Worm (Caenorhabditis elegans) whole organism, L4 larva: ENCODE results near the gene gldi-5.

ENCODE experiments used
- F10B5.3 ChIP-seq: sonication (generic microtip); optimal IDR thresholded peaks from 2 replicates; lab custom pipeline; 2016; ENCODE audit warnings: mild to moderate bottlenecking, missing genetic modification characterization, missing compliant biosample characterization
- F37D6.2 ChIP-seq: sonication (generic microtip); optimal IDR thresholded peaks from 2 replicates; lab custom pipeline; 2016; ENCODE audit warnings: mild to moderate bottlenecking, missing genetic modification characterization, missing compliant biosample characterization
- Y48G9A.11 ChIP-seq: fragments of 200-800 bp; sonication (Bioruptor generic); IDR thresholded peaks from 2 replicates; pipeline ENCODE4 v1.3.6; 2022; ENCODE audit warnings: missing genetic modification reagents, missing genetic modification characterization, missing compliant biosample characterization
- Y75B8A.6 ChIP-seq: fragments of 200-800 bp; sonication (Bioruptor generic); IDR thresholded peaks from 2 replicates; pipeline ENCODE4 v1.3.6; 2022; ENCODE audit warnings: missing genetic modification reagents, missing genetic modification characterization, missing compliant biosample characterization
- aly-2 ChIP-seq: sonication (generic microtip); optimal IDR thresholded peaks from 2 replicates; lab custom pipeline; 2018; ENCODE audit warnings: missing biosample characterization, missing genetic modification characterization
- arid-1 ChIP-seq: fragments of 200-800 bp; sonication (Bioruptor generic); conservative IDR thresholded peaks from 2 replicates; pipeline ENCODE4 v1.3.6; 2022; ENCODE audit warnings: missing genetic modification reagents, missing genetic modification characterization, missing compliant biosample characterization
- ceh-20 ChIP-seq: fragments of 200-800 bp; sonication (Bioruptor generic); IDR thresholded peaks from 2 replicates; pipeline ENCODE4 v1.3.6; 2022; ENCODE audit warnings: missing genetic modification reagents, missing genetic modification characterization, missing compliant biosample characterization
- ceh-28 ChIP-seq: fragments of 150-350 bp; optimal IDR thresholded peaks from 2 replicates; lab custom pipeline; 2014; ENCODE audit warnings: missing biosample characterization, missing genetic modification reagents, missing genetic modification characterization
- ceh-32 ChIP-seq: sonication (generic microtip); optimal IDR thresholded peaks from 2 replicates; lab custom pipeline; 2016; ENCODE audit warnings: mild to moderate bottlenecking, missing genetic modification characterization, missing compliant biosample characterization; ENCODE audit not compliant: poor library complexity
- daf-19 ChIP-seq: fragments of 200-800 bp; sonication (Bioruptor generic); conservative IDR thresholded peaks from 2 replicates; pipeline ENCODE4 v1.3.6; 2022; ENCODE audit warnings: missing genetic modification characterization, missing compliant biosample characterization
- daf-8 ChIP-seq: fragments of 200-800 bp; sonication (Bioruptor generic); IDR thresholded peaks from 2 replicates; pipeline ENCODE4 v1.3.6; 2022; ENCODE audit warnings: missing genetic modification characterization, missing compliant biosample characterization
- dmd-6 ChIP-seq: fragments of 200-800 bp; sonication (Bioruptor generic); IDR thresholded peaks from 2 replicates; pipeline ENCODE4 v1.3.6; 2022; ENCODE audit warnings: missing genetic modification reagents, missing genetic modification characterization, missing compliant biosample characterization
- dmd-9 ChIP-seq: fragments of 200-800 bp; sonication (Bioruptor generic); IDR thresholded peaks from 2 replicates; pipeline ENCODE4 v1.3.6; 2022; ENCODE audit warnings: missing genetic modification reagents, missing genetic modification characterization, missing compliant biosample characterization
- dpl-1 ChIP-seq: fragments of 150-350 bp; optimal IDR thresholded peaks from 2 replicates; lab custom pipeline; 2014; ENCODE audit warnings: missing biosample characterization, missing genetic modification reagents, missing genetic modification characterization
- duxl-1 ChIP-seq: sonication (generic microtip); optimal IDR thresholded peaks from 2 replicates; lab custom pipeline; 2016; ENCODE audit warnings: mild to moderate bottlenecking, missing genetic modification characterization, moderate library complexity, missing compliant biosample characterization; ENCODE audit not compliant: poor library complexity
- dve-1 ChIP-seq: sonication (generic microtip); optimal IDR thresholded peaks from 2 replicates; lab custom pipeline; 2017; ENCODE audit warnings: antibody characterized with exemption, mild to moderate bottlenecking, missing genetic modification characterization, missing compliant biosample characterization; ENCODE audit not compliant: insufficient read depth
- egl-27 ChIP-seq: sonication (generic microtip); optimal IDR thresholded peaks from 3 replicates; lab custom pipeline; 2017; ENCODE audit warnings: missing biosample characterization, missing genetic modification reagents, missing genetic modification characterization
- egl-43 ChIP-seq: fragments of 200-800 bp; sonication (Bioruptor generic); IDR thresholded peaks from 2 replicates; pipeline ENCODE4 v1.3.6; 2022; ENCODE audit warnings: missing genetic modification reagents, missing genetic modification characterization, missing compliant biosample characterization
- gei-8 ChIP-seq: fragments of 200-800 bp; sonication (Bioruptor generic); optimal IDR thresholded peaks from 2 replicates; lab custom pipeline; 2018; ENCODE audit warnings: mild to moderate bottlenecking, missing genetic modification characterization, missing compliant biosample characterization
- hlh-11 ChIP-seq: fragments of 200-800 bp; sonication (Bioruptor generic); optimal IDR thresholded peaks from 2 replicates; lab custom pipeline; 2018; ENCODE audit warnings: mild to moderate bottlenecking, missing genetic modification characterization, missing compliant biosample characterization
- hlh-30 ChIP-seq: sonication (generic microtip); optimal IDR thresholded peaks from 2 replicates; lab custom pipeline; 2017; ENCODE audit warnings: antibody characterized with exemption, mild to moderate bottlenecking, missing genetic modification characterization, missing compliant biosample characterization; ENCODE audit not compliant: insufficient read depth
- jun-1 ChIP-seq: fragments of 150-350 bp; optimal IDR thresholded peaks from 2 replicates; lab custom pipeline; 2014; ENCODE audit warnings: missing biosample characterization, missing genetic modification reagents, missing genetic modification characterization
- lim-7 ChIP-seq: fragments of 200-800 bp; sonication (Bioruptor generic); IDR thresholded peaks from 2 replicates; pipeline ENCODE4 v1.3.6; 2022; ENCODE audit warnings: missing genetic modification characterization, missing compliant biosample characterization
- lin-13 ChIP-seq: fragments of 150-350 bp; optimal IDR thresholded peaks from 2 replicates; lab custom pipeline; 2014; ENCODE audit warnings: missing biosample characterization, missing genetic modification reagents, missing genetic modification characterization
- lin-38 ChIP-seq: fragments of 200-800 bp; sonication (Bioruptor generic); IDR thresholded peaks from 2 replicates; pipeline ENCODE4 v1.3.6; 2022; ENCODE audit warnings: missing genetic modification reagents, missing genetic modification characterization, missing compliant biosample characterization
- madf-5 ChIP-seq, 2 experiments: fragments of 200-800 bp; sonication (Bioruptor generic); IDR thresholded peaks; 2 replicates each; pipeline ENCODE4 v1.3.6; 2022; ENCODE audit warnings: missing compliant biosample characterization in 2 of 2, missing genetic modification characterization in 2 of 2
- mdl-1 ChIP-seq, 2 experiments: fragments of 150-350 bp in 1 of 2; sonication (generic microtip) in 1 of 2; optimal IDR thresholded peaks; 2 replicates each; lab custom pipeline; 2014 to 2017; ENCODE audit warnings: missing biosample characterization in 2 of 2, missing genetic modification characterization in 2 of 2
- mdt-29 ChIP-seq: fragments of 200-800 bp; sonication (Bioruptor generic); IDR thresholded peaks from 2 replicates; pipeline ENCODE4 v1.3.6; 2022; ENCODE audit warnings: missing genetic modification reagents, missing genetic modification characterization, missing compliant biosample characterization
- mep-1 ChIP-seq: fragments of 150-350 bp; sonication (generic microtip); optimal IDR thresholded peaks from 3 replicates; lab custom pipeline; 2014; ENCODE audit warnings: missing biosample characterization, missing genetic modification characterization
- mes-2 ChIP-seq: sonication (generic microtip); optimal IDR thresholded peaks from 2 replicates; lab custom pipeline; 2016; ENCODE audit warnings: missing genotype, mild to moderate bottlenecking, missing genetic modification characterization, missing compliant biosample characterization; ENCODE audit not compliant: poor library complexity, severe bottlenecking
- nhr-10 ChIP-seq: fragments of 150-350 bp; optimal IDR thresholded peaks from 2 replicates; lab custom pipeline; 2014; ENCODE audit warnings: missing biosample characterization, missing genetic modification characterization
- nhr-237 ChIP-seq: sonication (generic microtip); optimal IDR thresholded peaks from 2 replicates; lab custom pipeline; 2017; ENCODE audit warnings: missing biosample characterization, missing genetic modification characterization
- nhr-25 ChIP-seq: sonication (generic microtip); optimal IDR thresholded peaks from 2 replicates; lab custom pipeline; 2017; ENCODE audit warnings: missing genetic modification characterization, mild to moderate bottlenecking, missing compliant biosample characterization, antibody characterized with exemption, moderate library complexity, borderline replicate concordance; ENCODE audit not compliant: insufficient read depth
- nhr-41 ChIP-seq: fragments of 200-800 bp; sonication (Bioruptor generic); IDR thresholded peaks from 2 replicates; pipeline ENCODE4 v1.3.6; 2022; ENCODE audit warnings: missing genetic modification reagents, missing genetic modification characterization, missing compliant biosample characterization
- nhr-42 ChIP-seq: fragments of 200-800 bp; sonication (Bioruptor generic); IDR thresholded peaks from 2 replicates; pipeline ENCODE4 v1.3.6; 2022; ENCODE audit warnings: missing genetic modification characterization, missing compliant biosample characterization
- nhr-48 ChIP-seq: sonication (generic microtip); optimal IDR thresholded peaks from 2 replicates; lab custom pipeline; 2016; ENCODE audit warnings: mild to moderate bottlenecking, missing genetic modification characterization, missing compliant biosample characterization
- nhr-6 ChIP-seq: fragments of 150-350 bp; optimal IDR thresholded peaks from 2 replicates; lab custom pipeline; 2014; ENCODE audit warnings: missing biosample characterization, missing genetic modification characterization
- php-3 ChIP-seq: fragments of 200-800 bp; sonication (Bioruptor generic); IDR thresholded peaks from 2 replicates; pipeline ENCODE4 v1.3.6; 2022; ENCODE audit warnings: missing genetic modification reagents, missing genetic modification characterization, missing compliant biosample characterization
- rbr-2 ChIP-seq: sonication (generic microtip); optimal IDR thresholded peaks from 2 replicates; lab custom pipeline; 2016; ENCODE audit warnings: missing genotype, missing genetic modification characterization, missing compliant biosample characterization
- saeg-2 ChIP-seq: fragments of 200-800 bp; sonication (Bioruptor generic); IDR thresholded peaks from 2 replicates; pipeline ENCODE4 v1.3.6; 2022; ENCODE audit warnings: missing genetic modification reagents, missing genetic modification characterization, missing compliant biosample characterization
- spr-3 ChIP-seq: fragments of 200-800 bp; sonication (Bioruptor generic); optimal IDR thresholded peaks from 2 replicates; lab custom pipeline; 2018; ENCODE audit warnings: mild to moderate bottlenecking, missing genetic modification characterization, missing compliant biosample characterization
- tra-1 ChIP-seq: fragments of 200-800 bp; sonication (Bioruptor generic); IDR thresholded peaks from 2 replicates; pipeline ENCODE4 v1.3.6; 2022; ENCODE audit warnings: missing genetic modification reagents, missing genetic modification characterization, missing compliant biosample characterization
- unc-130 ChIP-seq: sonication (generic microtip); optimal IDR thresholded peaks from 2 replicates; lab custom pipeline; 2016; ENCODE audit warnings: missing genetic modification reagents, missing genetic modification characterization, missing compliant biosample characterization
- unc-39 ChIP-seq: sonication (generic microtip); optimal IDR thresholded peaks from 2 replicates; lab custom pipeline; 2017; ENCODE audit warnings: missing biosample characterization, missing genetic modification characterization
- vab-7 ChIP-seq: fragments of 200-800 bp; sonication (Bioruptor generic); IDR thresholded peaks from 2 replicates; pipeline ENCODE4 v1.3.6; 2022; ENCODE audit warnings: missing genetic modification reagents, missing genetic modification characterization, missing compliant biosample characterization
- zfp-3 ChIP-seq: fragments of 200-800 bp; sonication (Bioruptor generic); conservative IDR thresholded peaks from 2 replicates; pipeline ENCODE4 v1.3.6; 2022; ENCODE audit warnings: missing genetic modification reagents, missing genetic modification characterization, missing compliant biosample characterization
- zip-11 ChIP-seq: fragments of 200-800 bp; sonication (Bioruptor generic); IDR thresholded peaks from 2 replicates; pipeline ENCODE4 v1.3.6; 2022; ENCODE audit warnings: missing genetic modification characterization, missing compliant biosample characterization

gldi-5 gene

ce11 chrIII:3701411-3702310 lies 24.6 kb downstream of the gldi-5 start, which contains the start of the genes pdi-1 and C14B1.2 (continued):
- TF ChIP-seq nhr-10 (tag; lab: Kevin White, UChicago) (no peak), hlh-30 (tag; lab: Kevin White, UChicago) (peak; percentile 71), mep-1 (peak; percentile 64), daf-8 (GFP tag; lab: Robert Waterston, UW) (no peak), daf-19 (GFP tag; lab: Robert Waterston, UW) (no peak), nhr-25 (tag; lab: Kevin White, UChicago) (peak; percentile 83), Y75B8A.6 (GFP tag; lab: Robert Waterston, UW) (0 out of 2 replicates have a peak, but pooled peaks have one; percentile 37), zip-11 (GFP tag; lab: Robert Waterston, UW) (no peak), nhr-6 (tag; lab: Kevin White, UChicago) (peak; percentile 77), saeg-2 (GFP tag; lab: Robert Waterston, UW) (no peak), unc-39 (tag; lab: Kevin White, UChicago) (no peak), rbr-2 (tag; lab: Kevin White, UChicago) (peak; percentile 34), dpl-1 (GFP tag; lab: Kevin White, UChicago) (peak; percentile 56), spr-3 (GFP tag; lab: Kevin White, UChicago) (no peak), F10B5.3 (tag; lab: Kevin White, UChicago) (no peak), madf-5 (GFP tag; IDR thresholded peaks at IDR 0.05; lab: Robert Waterston, UW) (no peak), php-3 (GFP tag; lab: Robert Waterston, UW) (no peak), egl-27 (tag; lab: Kevin White, UChicago) (no peak), hlh-11 (peak; percentile 82), mdt-29 (GFP tag; lab: Robert Waterston, UW) (no peak), lin-13 (GFP tag; lab: Kevin White, UChicago) (peak; percentile 59), dmd-6 (peak; percentile 74), lim-7 (GFP tag; lab: Robert Waterston, UW) (0 out of 2 replicates have a peak, but pooled peaks have one; percentile 55), mes-2 (tag; lab: Kevin White, UChicago) (peak; percentile 35), nhr-237 (tag; lab: Kevin White, UChicago) (no peak)

ce11 chrIII:3699275-3699674 lies 27.0 kb downstream of the gldi-5 start, which contains the start of gene cyn-9:
Gene cyn-9, minus strand, starts transcription at chrIII:3699640.
- TF ChIP-seq lim-7 (GFP tag; lab: Robert Waterston, UW): no peak
- no peak for TF ChIP-seq F37D6.2 (tag; lab: Kevin White, UChicago)
- no peak for TF ChIP-seq dve-1
- no peak for TF ChIP-seq unc-39 (tag; lab: Kevin White, UChicago)
- no peak for TF ChIP-seq php-3 (GFP tag; lab: Robert Waterston, UW)
- TF ChIP-seq lin-38 (GFP tag; lab: Robert Waterston, UW): peak; percentile 46
- TF ChIP-seq nhr-48 (tag; lab: Kevin White, UChicago): no peak
- TF ChIP-seq dmd-6: no peak
- no peak for TF ChIP-seq nhr-42 (GFP tag; lab: Robert Waterston, UW)
- TF ChIP-seq Y48G9A.11 (GFP tag; lab: Robert Waterston, UW): no peak
- TF ChIP-seq egl-43 (GFP tag; lab: Robert Waterston, UW): no peak
- no peak for TF ChIP-seq dmd-9 (GFP tag; lab: Robert Waterston, UW)
- no peak for TF ChIP-seq F10B5.3 (tag; lab: Kevin White, UChicago)
- no peak for TF ChIP-seq ceh-28 (tag; lab: Kevin White, UChicago)
- no peak for TF ChIP-seq mdl-1 (tag; optimal IDR thresholded peaks at IDR 0.05; lab: Kevin White, UChicago)
- no peak for TF ChIP-seq unc-130 (GFP tag; lab: Kevin White, UChicago)
- 0 out of 2 replicates have a peak, but pooled peaks have one; percentile 10 for TF ChIP-seq arid-1 (GFP tag; lab: Robert Waterston, UW)
- no peak for TF ChIP-seq tra-1 (GFP tag; lab: Robert Waterston, UW)
- no peak for TF ChIP-seq vab-7 (GFP tag; lab: Robert Waterston, UW)
- peak; percentile 70 for TF ChIP-seq duxl-1
- TF ChIP-seq gei-8 (GFP tag; lab: Kevin White, UChicago): no peak
- no peak for TF ChIP-seq zfp-3 (GFP tag; lab: Robert Waterston, UW)
- TF ChIP-seq nhr-41 (GFP tag; lab: Robert Waterston, UW): no peak
- no peak for TF ChIP-seq ceh-32 (tag; lab: Kevin White, UChicago)
- no peak for TF ChIP-seq jun-1 (tag; lab: Kevin White, UChicago)
- TF ChIP-seq aly-2 (tag; lab: Kevin White, UChicago): no peak
- TF ChIP-seq ceh-20 (GFP tag; lab: Robert Waterston, UW): no peak
